Worm (Caenorhabditis elegans) whole organism, midembryonic: ENCODE data around the gene F19C7.3.

Experiments
- cog-1 ChIP-seq: sonication (generic microtip); optimal IDR thresholded peaks from 2 replicates; lab custom pipeline; 2016; ENCODE audit warnings: missing genetic modification characterization, missing compliant biosample characterization
- flt-1 ChIP-seq: fragments of 200-800 bp; sonication (Bioruptor generic); IDR thresholded peaks from 2 replicates; pipeline ENCODE4 v1.3.6; 2022; ENCODE audit warnings: missing genetic modification characterization, missing compliant biosample characterization
- klf-2 ChIP-seq: fragments of 200-800 bp; sonication (Bioruptor generic); conservative IDR thresholded peaks from 2 replicates; pipeline ENCODE4 v1.3.6; 2022; ENCODE audit warnings: missing genetic modification reagents, missing genetic modification characterization, missing compliant biosample characterization
- ref-1 ChIP-seq: fragments of 200-800 bp; sonication (Bioruptor generic); conservative IDR thresholded peaks from 2 replicates; pipeline ENCODE4 v1.3.6; 2022; ENCODE audit warnings: missing genetic modification reagents, missing genetic modification characterization, missing compliant biosample characterization

DNA sequence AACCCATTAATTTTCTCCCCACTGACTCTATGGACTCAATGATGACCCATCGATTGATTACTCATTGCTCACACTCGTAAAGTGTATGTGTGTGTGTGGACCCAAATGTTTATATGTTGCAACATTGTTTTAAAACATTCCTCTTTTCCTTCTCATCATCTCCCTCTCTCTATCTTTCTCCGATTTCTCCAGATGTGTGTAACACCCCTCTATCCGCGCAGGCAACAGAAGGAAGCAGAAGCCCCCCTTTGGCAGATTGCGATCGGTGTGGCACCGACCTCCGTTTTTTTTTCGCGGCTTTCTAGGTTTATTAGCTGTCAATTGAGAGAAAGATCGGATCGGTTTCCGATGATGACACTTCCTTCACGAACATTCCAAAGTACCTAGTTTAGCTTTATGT is 46.7 kb downstream of the F19C7.3 start:
- 0 out of 2 replicates have a peak, but pooled peaks have one; percentile 27 for TF ChIP-seq ref-1 (GFP tag; lab: Robert Waterston, UW)
- no peak for TF ChIP-seq cog-1 (tag; lab: Kevin White, UChicago)
- TF ChIP-seq klf-2 (GFP tag; lab: Robert Waterston, UW), result no peak
- TF ChIP-seq flt-1 (GFP tag; lab: Robert Waterston, UW), result no peak
